Fruit fly (Drosophila melanogaster) whole organism, embryonic: ENCODE data around the gene TfIIA-S.

Experiments used
- Abd-B ChIP-seq: fragments of 200-800 bp; sonication (Bioruptor generic); optimal IDR thresholded peaks from 2 replicates; lab custom pipeline; 2018; ENCODE audit warnings: missing biosample characterization, mild to moderate bottlenecking, missing genetic modification characterization, moderate library complexity
- Antp ChIP-seq: fragments of 200-800 bp; sonication (Bioruptor generic); optimal IDR thresholded peaks from 3 replicates; lab custom pipeline; 2016; ENCODE audit warnings: missing biosample characterization, missing genetic modification characterization
- Asciz ChIP-seq: fragments of 200-800 bp; sonication (Bioruptor generic); optimal IDR thresholded peaks from 2 replicates; lab custom pipeline; 2017; ENCODE audit warnings: missing biosample characterization, mild to moderate bottlenecking, missing genetic modification characterization, missing genetic modification reagents
- CG10959 ChIP-seq: fragments of 200-800 bp; sonication (Bioruptor generic); IDR thresholded peaks from 2 replicates; pipeline ENCODE4 v1.3.6; 2022; ENCODE audit warnings: missing biosample characterization, missing genetic modification characterization
- CG11085 ChIP-seq: fragments of 200-800 bp; sonication (Bioruptor generic); IDR thresholded peaks from 2 replicates; pipeline ENCODE4 v1.3.6; 2022; ENCODE audit warnings: missing biosample characterization, missing genetic modification characterization
- CG11247 ChIP-seq: fragments of 200-800 bp; sonication (Bioruptor generic); IDR thresholded peaks from 2 replicates; pipeline ENCODE4 v1.3.6; 2022; ENCODE audit warnings: missing biosample characterization, missing genetic modification characterization
- CG11398 ChIP-seq: fragments of 200-800 bp; sonication (Bioruptor generic); optimal IDR thresholded peaks from 2 replicates; lab custom pipeline; 2016; ENCODE audit warnings: missing biosample characterization, missing genetic modification characterization
- CG12104 ChIP-seq: fragments of 200-800 bp; sonication (Bioruptor generic); optimal IDR thresholded peaks from 3 replicates; lab custom pipeline; 2016; ENCODE audit warnings: missing biosample characterization, missing genetic modification characterization
- CG12391 ChIP-seq: fragments of 200-800 bp; sonication (Bioruptor generic); optimal IDR thresholded peaks from 3 replicates; lab custom pipeline; 2018; ENCODE audit warnings: missing biosample characterization, mild to moderate bottlenecking, missing genetic modification characterization, moderate library complexity
- CG12659 ChIP-seq: fragments of 200-800 bp; sonication (Bioruptor generic); optimal IDR thresholded peaks from 3 replicates; lab custom pipeline; 2017; ENCODE audit warnings: mild to moderate bottlenecking, missing biosample characterization, missing genetic modification reagents, missing genetic modification characterization
- CG14710 ChIP-seq: fragments of 200-800 bp; sonication (Bioruptor generic); optimal IDR thresholded peaks from 3 replicates; lab custom pipeline; 2019; ENCODE audit warnings: missing biosample characterization, mild to moderate bottlenecking, missing genetic modification characterization, moderate library complexity
- CG17328 ChIP-seq: fragments of 200-800 bp; sonication (Bioruptor generic); IDR thresholded peaks from 2 replicates; pipeline ENCODE4 v1.3.6; 2022; ENCODE audit warnings: missing biosample characterization, missing genetic modification characterization
- CG17912 ChIP-seq: fragments of 200-800 bp; sonication (Bioruptor generic); optimal IDR thresholded peaks from 2 replicates; lab custom pipeline; 2018; ENCODE audit warnings: missing biosample characterization, mild to moderate bottlenecking, missing genetic modification characterization
- CG31441 ChIP-seq: fragments of 200-800 bp; sonication (Bioruptor generic); IDR thresholded peaks from 2 replicates; pipeline ENCODE4 v1.3.6; 2022; ENCODE audit warnings: missing biosample characterization, missing genetic modification characterization
- CG6254 ChIP-seq: fragments of 200-800 bp; sonication (Bioruptor generic); optimal IDR thresholded peaks from 3 replicates; lab custom pipeline; 2017; ENCODE audit warnings: mild to moderate bottlenecking, missing biosample characterization, missing genetic modification reagents, missing genetic modification characterization
- CG6683 ChIP-seq: fragments of 200-800 bp; sonication (Bioruptor generic); optimal IDR thresholded peaks from 2 replicates; lab custom pipeline; 2017; ENCODE audit warnings: missing biosample characterization, mild to moderate bottlenecking, missing genetic modification characterization, missing genetic modification reagents
- CG6765 ChIP-seq: fragments of 200-800 bp; sonication (Bioruptor generic); optimal IDR thresholded peaks from 3 replicates; lab custom pipeline; 2017; ENCODE audit warnings: missing biosample characterization, mild to moderate bottlenecking, missing genetic modification characterization
- CG6813 ChIP-seq: fragments of 200-800 bp; sonication (Bioruptor generic); optimal IDR thresholded peaks from 2 replicates; lab custom pipeline; 2017; ENCODE audit warnings: missing biosample characterization, missing genetic modification characterization, mild to moderate bottlenecking, moderate library complexity, missing genetic modification reagents
- CG7987 ChIP-seq: fragments of 200-800 bp; sonication (Bioruptor generic); optimal IDR thresholded peaks from 2 replicates; lab custom pipeline; 2018; ENCODE audit warnings: missing biosample characterization, mild to moderate bottlenecking, missing genetic modification characterization, moderate library complexity
- Doc2 ChIP-seq: fragments of 200-800 bp; sonication (Bioruptor generic); IDR thresholded peaks from 2 replicates; pipeline ENCODE4 v1.3.6; 2022; ENCODE audit warnings: missing biosample characterization, missing genetic modification characterization
- Ets65A ChIP-seq: fragments of 200-800 bp; sonication (Bioruptor generic); peaks from one replicate; lab custom pipeline; 2016; ENCODE audit warnings: missing biosample characterization, missing genetic modification characterization
- Ets97D ChIP-seq: fragments of 200-800 bp; sonication (Bioruptor generic); optimal IDR thresholded peaks from 3 replicates; lab custom pipeline; 2016; ENCODE audit warnings: missing biosample characterization, missing genetic modification characterization
- Gug ChIP-seq: fragments of 200-800 bp; sonication (Bioruptor generic); IDR thresholded peaks from 4 replicates; pipeline ENCODE4 v1.3.6; 2022; ENCODE audit warnings: missing biosample characterization, missing genetic modification characterization
- MBD-R2 ChIP-seq: fragments of 200-800 bp; sonication (Bioruptor generic); IDR thresholded peaks from 2 replicates; pipeline ENCODE4 v1.3.6; 2022; ENCODE audit warnings: missing biosample characterization, missing genetic modification characterization
- MESR4 ChIP-seq: fragments of 200-800 bp; sonication (Bioruptor generic); optimal IDR thresholded peaks from 2 replicates; lab custom pipeline; 2018; ENCODE audit warnings: missing biosample characterization, mild to moderate bottlenecking, missing genetic modification characterization, moderate library complexity
- NFAT ChIP-seq: fragments of 200-800 bp; sonication (Bioruptor generic); IDR thresholded peaks from 2 replicates; pipeline ENCODE4 v1.3.6; 2022; ENCODE audit warnings: missing biosample characterization, missing genetic modification characterization
- NfI ChIP-seq: fragments of 200-800 bp; sonication (Bioruptor generic); optimal IDR thresholded peaks from 3 replicates; lab custom pipeline; 2018; ENCODE audit warnings: missing biosample characterization, mild to moderate bottlenecking, missing genetic modification characterization, moderate library complexity
- Oli ChIP-seq: fragments of 200-800 bp; sonication (Bioruptor generic); optimal IDR thresholded peaks from 2 replicates; lab custom pipeline; 2018; ENCODE audit warnings: missing biosample characterization, mild to moderate bottlenecking, missing genetic modification characterization, moderate library complexity
- Scr ChIP-seq: fragments of 200-800 bp; sonication (Bioruptor generic); IDR thresholded peaks from 2 replicates; pipeline ENCODE4 v1.3.6; 2022; ENCODE audit warnings: missing biosample characterization, missing genetic modification characterization; ENCODE audit not compliant: partially characterized antibody
- Sox102F ChIP-seq: fragments of 200-800 bp; sonication (Bioruptor generic); optimal IDR thresholded peaks from 2 replicates; lab custom pipeline; 2018; ENCODE audit warnings: missing biosample characterization, mild to moderate bottlenecking, missing genetic modification characterization, moderate library complexity
- ara ChIP-seq: fragments of 200-800 bp; sonication (Bioruptor generic); IDR thresholded peaks from 2 replicates; pipeline ENCODE4 v1.3.6; 2022; ENCODE audit warnings: missing biosample characterization, missing genetic modification characterization
- bowl ChIP-seq: fragments of 200-800 bp; sonication (Bioruptor generic); IDR thresholded peaks from 2 replicates; pipeline ENCODE4 v1.3.6; 2022; ENCODE audit warnings: missing biosample characterization, missing genetic modification characterization
- cg ChIP-seq: fragments of 200-800 bp; sonication (Bioruptor generic); optimal IDR thresholded peaks from 3 replicates; lab custom pipeline; 2019; ENCODE audit warnings: missing biosample characterization, mild to moderate bottlenecking, missing genetic modification characterization, moderate library complexity
- crc ChIP-seq: fragments of 200-800 bp; sonication (Bioruptor generic); optimal IDR thresholded peaks from 2 replicates; lab custom pipeline; 2016; ENCODE audit warnings: missing biosample characterization, missing genetic modification characterization
- da ChIP-seq: fragments of 200-800 bp; sonication (Bioruptor generic); optimal IDR thresholded peaks from 2 replicates; lab custom pipeline; 2016; ENCODE audit warnings: missing biosample characterization, missing genetic modification characterization
- fd64A ChIP-seq: fragments of 200-800 bp; sonication (Bioruptor generic); optimal IDR thresholded peaks from 3 replicates; lab custom pipeline; 2018; ENCODE audit warnings: missing biosample characterization, mild to moderate bottlenecking, missing genetic modification characterization
- gem ChIP-seq: fragments of 200-800 bp; sonication (Bioruptor generic); optimal IDR thresholded peaks from 2 replicates; lab custom pipeline; 2019; ENCODE audit warnings: missing biosample characterization, mild to moderate bottlenecking, missing genetic modification characterization, moderate library complexity
- lbe ChIP-seq: fragments of 200-800 bp; sonication (Bioruptor generic); optimal IDR thresholded peaks from 2 replicates; lab custom pipeline; 2016; ENCODE audit warnings: missing biosample characterization, mild to moderate bottlenecking, missing genetic modification characterization
- mld ChIP-seq: fragments of 200-800 bp; sonication (Bioruptor generic); IDR thresholded peaks from 3 replicates; pipeline ENCODE4 v1.3.6; 2022; ENCODE audit warnings: missing biosample characterization, missing genetic modification characterization; ENCODE audit not compliant: partially characterized antibody
- otp ChIP-seq: fragments of 200-800 bp; sonication (Bioruptor generic); IDR thresholded peaks from 3 replicates; pipeline ENCODE4, ENCODE4 v1.3.6; 2022; ENCODE audit warnings: missing biosample characterization, missing genetic modification characterization
- pho ChIP-seq: fragments of 200-800 bp; sonication (Bioruptor generic); optimal IDR thresholded peaks from 2 replicates; lab custom pipeline; 2016; ENCODE audit warnings: missing biosample characterization, missing genetic modification characterization
- sc ChIP-seq, 3 experiments: fragments of >200 bp in 2 of 3; fragments of 200-800 bp in 1 of 3; sonication (Bioruptor generic) in 1 of 3; optimal IDR thresholded peaks; 2 replicates in 2 of 3; 3 replicates in 1 of 3; lab custom pipeline; 2017; ENCODE audit warnings: mild to moderate bottlenecking in 1 of 3, missing biosample characterization in 1 of 3, missing genetic modification characterization in 1 of 3, missing genetic modification reagents in 1 of 3
- sd ChIP-seq: fragments of 200-800 bp; sonication (Bioruptor generic); optimal IDR thresholded peaks from 3 replicates; lab custom pipeline; 2018; ENCODE audit warnings: missing biosample characterization, mild to moderate bottlenecking, missing genetic modification characterization, moderate library complexity
- shn ChIP-seq: fragments of 200-800 bp; sonication (Bioruptor generic); optimal IDR thresholded peaks from 3 replicates; lab custom pipeline; 2016; ENCODE audit warnings: missing biosample characterization, missing genetic modification characterization
- slou ChIP-seq: fragments of 200-800 bp; sonication (Bioruptor generic); optimal IDR thresholded peaks from 3 replicates; lab custom pipeline; 2016; ENCODE audit warnings: missing biosample characterization, missing genetic modification characterization
- stc ChIP-seq: fragments of 200-800 bp; sonication (Bioruptor generic); IDR thresholded peaks from 2 replicates; pipeline ENCODE4 v1.3.6; 2022; ENCODE audit warnings: missing biosample characterization, missing genetic modification characterization
- tap ChIP-seq: fragments of 200-800 bp; optimal IDR thresholded peaks from 3 replicates; lab custom pipeline; 2019; ENCODE audit warnings: missing biosample characterization, mild to moderate bottlenecking, missing genetic modification characterization, moderate library complexity
- yki ChIP-seq: fragments of >200 bp; optimal IDR thresholded peaks from 3 replicates; lab custom pipeline; 2018

TfIIA-S gene

DNA sequence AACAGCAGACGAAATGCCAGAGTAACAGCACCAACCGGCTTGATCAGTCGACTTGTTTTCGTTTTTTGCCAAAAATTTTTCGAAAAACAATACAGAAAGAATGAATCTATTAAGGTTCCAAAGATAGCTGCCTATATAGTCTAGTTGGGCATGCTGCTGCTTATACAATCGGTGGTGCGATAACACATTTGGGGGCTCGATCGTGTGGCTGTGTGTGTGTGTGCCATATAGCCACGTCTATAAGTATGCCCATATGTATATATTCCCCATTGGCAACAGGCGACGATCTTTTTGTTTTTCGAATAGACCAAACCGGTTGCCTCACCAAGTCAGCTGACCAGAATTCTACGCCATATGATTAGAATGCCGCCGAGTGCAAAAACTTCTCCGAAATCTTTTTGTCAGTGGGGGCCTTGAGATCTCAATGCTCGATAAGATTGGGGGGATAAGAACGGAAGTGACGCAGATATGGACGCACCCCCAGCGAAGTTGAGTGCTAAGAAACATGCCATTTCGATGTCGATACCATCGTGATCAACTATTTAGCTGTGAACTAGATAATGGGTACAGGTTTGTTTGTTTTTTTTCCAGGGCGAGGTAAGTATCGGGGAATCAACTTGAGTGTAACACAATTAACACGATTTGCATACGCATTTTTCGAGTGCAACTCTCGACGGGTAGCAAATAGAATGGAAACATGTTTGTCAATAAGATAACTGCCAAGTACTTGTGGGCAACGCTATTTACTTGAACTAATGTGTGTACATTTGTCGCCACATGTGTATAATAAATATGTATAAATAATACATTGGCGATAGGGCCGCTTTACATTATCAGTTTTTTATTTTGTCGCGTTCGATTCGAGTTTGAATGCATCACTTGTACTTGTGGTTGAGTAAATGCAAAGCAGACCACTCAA is 49.3 kb upstream of the TfIIA-S start (continued):
- TF ChIP-seq Oli (tag; lab: Kevin White, UChicago): peak; percentile 45
- no peak for TF ChIP-seq Doc2 (GFP tag; lab: Robert Waterston, UW)
- no peak for TF ChIP-seq Scr (GFP tag; lab: Robert Waterston, UW)
- no peak for TF ChIP-seq mld (GFP tag; lab: Robert Waterston, UW)
- peak; percentile 36 for TF ChIP-seq cg (GFP tag; lab: Kevin White, UChicago)
- peak; percentile 71 for TF ChIP-seq Ets65A
- TF ChIP-seq CG11398 (GFP tag; lab: Kevin White, UChicago): peak; percentile 68
- peak; percentile 97 for TF ChIP-seq Asciz (GFP tag; lab: Kevin White, UChicago)
- no peak for TF ChIP-seq lbe
- TF ChIP-seq CG14710: peak; percentile 86
- TF ChIP-seq Ets97D (GFP tag; lab: Kevin White, UChicago): peak; percentile 36
- peak; percentile 38 for TF ChIP-seq MESR4 (GFP tag; lab: Kevin White, UChicago)
- TF ChIP-seq CG17912 (GFP tag; lab: Kevin White, UChicago): peak; percentile 92
- TF ChIP-seq CG11085 (GFP tag; lab: Robert Waterston, UW): peak; percentile 48; the same call in 1 of the 2 replicates
- TF ChIP-seq CG12391: peak; percentile 63
- TF ChIP-seq CG6683 (GFP tag; lab: Kevin White, UChicago): peak; percentile 72
- no peak for TF ChIP-seq crc (GFP tag; lab: Kevin White, UChicago)
- peak; percentile 9 for TF ChIP-seq pho (GFP tag; lab: Kevin White, UChicago)
- TF ChIP-seq tap (tag; lab: Kevin White, UChicago): peak; percentile 82
- TF ChIP-seq Abd-B (GFP tag; lab: Kevin White, UChicago): peak; percentile 8
- peak; percentile 95 for TF ChIP-seq CG6813
- TF ChIP-seq yki (lab: Kevin White, UChicago): no peak
- peak; percentile 40; the same call in 1 of the 2 replicates for TF ChIP-seq MBD-R2 (GFP tag; lab: Robert Waterston, UW)
- TF ChIP-seq fd64A (GFP tag; lab: Kevin White, UChicago): peak; percentile 97
- TF ChIP-seq Gug (GFP tag; lab: Robert Waterston, UW): no peak
- peak; percentile 82 for TF ChIP-seq CG12659 (GFP tag; lab: Kevin White, UChicago)
- peak; percentile 84 for TF ChIP-seq CG7987 (GFP tag; lab: Kevin White, UChicago)
- no peak for TF ChIP-seq shn (GFP tag; lab: Kevin White, UChicago)
- TF ChIP-seq ara (GFP tag; lab: Robert Waterston, UW): peak; percentile 89
- no peak for TF ChIP-seq da
- peak; percentile 46 for TF ChIP-seq CG10959 (GFP tag; lab: Robert Waterston, UW)
- TF ChIP-seq NfI (GFP tag; lab: Kevin White, UChicago): peak; percentile 50
- no peak for TF ChIP-seq sc (optimal IDR thresholded peaks at IDR 0.05; lab: Kevin White, UChicago)
- TF ChIP-seq sc (GFP tag; optimal IDR thresholded peaks at IDR 0.05; lab: Kevin White, UChicago): peak; percentile 88
- TF ChIP-seq CG11247 (GFP tag; lab: Robert Waterston, UW): peak; percentile 78
- peak; percentile 82 for TF ChIP-seq CG6254 (GFP tag; lab: Kevin White, UChicago)
- peak; percentile 76 for TF ChIP-seq CG12104 (GFP tag; lab: Kevin White, UChicago)
- TF ChIP-seq Antp (GFP tag; lab: Kevin White, UChicago): peak; percentile 3
- peak; percentile 82 for TF ChIP-seq slou (GFP tag; lab: Kevin White, UChicago)
- peak; percentile 76 for TF ChIP-seq Sox102F (GFP tag; lab: Kevin White, UChicago)
- TF ChIP-seq NFAT (GFP tag; lab: Robert Waterston, UW): peak; percentile 51
- peak; percentile 72 for TF ChIP-seq stc (GFP tag; lab: Robert Waterston, UW)
- TF ChIP-seq CG31441: peak; percentile 78
- peak; percentile 84 for TF ChIP-seq gem (tag; lab: Kevin White, UChicago)
- peak; percentile 92 for TF ChIP-seq otp
- peak; percentile 60 for TF ChIP-seq sd (tag; lab: Kevin White, UChicago)
- TF ChIP-seq CG6765 (GFP tag; lab: Kevin White, UChicago): peak; percentile 76
- peak; percentile 80 for TF ChIP-seq CG17328 (GFP tag; lab: Robert Waterston, UW)
- TF ChIP-seq bowl: peak; percentile 70; the same call in 1 of the 2 replicates
